Fruit fly (Drosophila melanogaster): ENCODE results near the gene Pxt.

The Pxt gene

DNA sequence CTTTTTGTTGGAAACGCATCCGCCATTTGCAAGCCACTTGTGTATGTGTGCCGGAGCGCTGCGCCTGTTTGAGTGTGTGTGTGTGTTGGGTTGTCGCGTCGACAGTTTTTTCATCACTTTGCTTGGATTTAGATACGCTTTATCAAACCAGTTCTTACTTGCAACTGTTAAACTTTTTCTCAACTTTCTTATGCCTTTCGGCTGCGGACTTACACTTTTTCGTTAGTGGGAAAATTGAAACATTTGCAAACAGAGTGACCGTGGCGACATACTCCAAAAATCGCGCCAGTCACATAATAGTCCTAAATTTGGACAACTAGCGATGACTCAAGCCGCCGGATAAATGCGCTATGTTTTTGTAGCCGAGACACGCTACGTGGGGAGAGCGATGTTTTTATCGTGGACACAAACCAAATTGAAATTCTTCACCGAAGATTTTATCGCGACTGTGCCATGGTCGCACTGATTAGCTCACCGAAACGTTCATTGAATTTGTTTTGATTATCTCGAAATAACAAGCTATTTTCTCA, 36.9 kb upstream of the Pxt start, which contains the start of the genes alt and CG7655 (continued):
- TF ChIP-seq insv (GFP tag; optimal IDR thresholded peaks at IDR 0.05) (peak in 1 of 2 experiments; percentile 65), Lim3 (GFP tag; IDR thresholded peaks at IDR 0.05) (no peak), Ptx1 (GFP tag; IDR thresholded peaks at IDR 0.05) (no peak), CrebB (tag; optimal IDR thresholded peaks at IDR 0.05) (peak; percentile 56), nerfin-1 (tag; optimal IDR thresholded peaks at IDR 0.05) (no peak), CG6683 (GFP tag; optimal IDR thresholded peaks at IDR 0.05) (no peak), Eip74EF (GFP tag; optimal IDR thresholded peaks at IDR 0.05) (peak in 1 of 2 experiments; percentile 8), gro (GFP tag; optimal IDR thresholded peaks at IDR 0.05) (peak; percentile 51), crol (GFP tag; IDR thresholded peaks at IDR 0.05) (no peak), CG1792 (GFP tag; optimal IDR thresholded peaks at IDR 0.05) (peak; percentile 15), Vsx1 (GFP tag; optimal IDR thresholded peaks at IDR 0.05) (peak; percentile 91), CG10267 (tag; optimal IDR thresholded peaks at IDR 0.05) (peak; percentile 62), Jarid2 (GFP tag; optimal IDR thresholded peaks at IDR 0.05) (no peak), Dip2 (GFP tag; IDR thresholded peaks at IDR 0.05) (no peak), az2 (GFP tag; optimal IDR thresholded peaks at IDR 0.05) (no peak), CG17912 (GFP tag; optimal IDR thresholded peaks at IDR 0.05) (no peak), CG18262 (tag; optimal IDR thresholded peaks at IDR 0.05) (no peak), CG4404 (GFP tag; IDR thresholded peaks at IDR 0.05) (no peak), Tbp (GFP tag; optimal IDR thresholded peaks at IDR 0.05) (no peak), Dfd (GFP tag; optimal IDR thresholded peaks at IDR 0.05) (no peak), CG4617 (GFP tag; optimal IDR thresholded peaks at IDR 0.05; ENCODE audit: borderline replicate concordance) (peak; percentile 95), HLH3B (GFP tag; IDR thresholded peaks at IDR 0.05) (no peak), H2.0 (GFP tag; IDR thresholded peaks at IDR 0.05) (no peak), CG6813 (GFP tag; optimal IDR thresholded peaks at IDR 0.05) (no peak), dmrt99B (tag; optimal IDR thresholded peaks at IDR 0.05) (no peak), Nf-YB (GFP tag; optimal IDR thresholded peaks at IDR 0.05) (no peak), Hr39 (optimal IDR thresholded peaks at IDR 0.05) (no peak), CG8944 (GFP tag; optimal IDR thresholded peaks at IDR 0.05) (no peak), CG11560 (tag; IDR thresholded peaks at IDR 0.05) (no peak), dpn (GFP tag; optimal IDR thresholded peaks at IDR 0.05) (peak; percentile 11 to 17), Drgx (GFP tag; IDR thresholded peaks at IDR 0.05) (no peak), Bgb (GFP tag; IDR thresholded peaks at IDR 0.05; ENCODE audit: partially characterized antibody) (no peak), Hey (tag; optimal IDR thresholded peaks at IDR 0.05) (no peak), Asciz (GFP tag; optimal IDR thresholded peaks at IDR 0.05) (no peak), z (GFP tag; IDR thresholded peaks at IDR 0.05) (no peak), CG18599 (GFP tag; optimal IDR thresholded peaks at IDR 0.05) (no peak), Stat92E (GFP tag; optimal IDR thresholded peaks at IDR 0.05) (peak in 1 of 3 experiments; percentile 62), Pdp1 (GFP tag; optimal IDR thresholded peaks at IDR 0.05) (peak in 1 of 2 experiments; percentile 83), unpg (GFP tag; optimal IDR thresholded peaks at IDR 0.05) (no peak), CG2129 (GFP tag; IDR thresholded peaks at IDR 0.05; ENCODE audit: partially characterized antibody) (no peak), sc (optimal IDR thresholded peaks at IDR 0.05) (no peak), sc (GFP tag; optimal IDR thresholded peaks at IDR 0.05) (no peak), Dp (GFP tag; optimal IDR thresholded peaks at IDR 0.05) (peak; percentile 69), twi (tag; optimal IDR thresholded peaks at IDR 0.05) (peak; percentile 3), onecut (GFP tag; IDR thresholded peaks at IDR 0.05) (no peak), wor (GFP tag; IDR thresholded peaks at IDR 0.05) (no peak), pnt (GFP tag; optimal IDR thresholded peaks at IDR 0.05) (no peak), ssp (GFP tag; IDR thresholded peaks at IDR 0.05) (no peak), gcm2 (GFP tag; optimal IDR thresholded peaks at IDR 0.05) (no peak), CG9876 (GFP tag; optimal IDR thresholded peaks at IDR 0.05) (peak; percentile 9), cato (GFP tag; optimal IDR thresholded peaks at IDR 0.05; ENCODE audit: borderline replicate concordance) (no peak)

Data from whole organism, embryonic.